Worm (Caenorhabditis elegans) whole organism, late embryonic: ENCODE measurements around the gene F35G2.5.

ENCODE experiments used
- fkh-10 ChIP-seq: fragments of 150-350 bp; optimal IDR thresholded peaks from 2 replicates; lab custom pipeline; 2014; ENCODE audit warnings: missing biosample characterization, missing genetic modification reagents, missing genetic modification characterization
- lin-11 ChIP-seq: fragments of 200-800 bp; sonication (Bioruptor generic); optimal IDR thresholded peaks from 2 replicates; lab custom pipeline; 2018; ENCODE audit warnings: mild to moderate bottlenecking, missing genetic modification characterization, missing compliant biosample characterization
- nfya-1 ChIP-seq: sonication (generic microtip); optimal IDR thresholded peaks from 2 replicates; lab custom pipeline; 2017; ENCODE audit warnings: missing genetic modification characterization, mild to moderate bottlenecking, missing compliant biosample characterization, antibody characterized with exemption, moderate library complexity
- nhr-11 ChIP-seq: fragments of 150-350 bp; optimal IDR thresholded peaks from 2 replicates; lab custom pipeline; 2014; ENCODE audit warnings: missing biosample characterization, missing genetic modification characterization
- nhr-232 ChIP-seq: sonication (generic microtip); optimal IDR thresholded peaks from 2 replicates; lab custom pipeline; 2016; ENCODE audit warnings: missing genetic modification characterization, missing compliant biosample characterization
- rnt-1 ChIP-seq: sonication (generic microtip); optimal IDR thresholded peaks from 2 replicates; lab custom pipeline; 2016; ENCODE audit warnings: missing genetic modification characterization, missing compliant biosample characterization
- sdc-2 ChIP-seq: sonication (generic microtip); optimal IDR thresholded peaks from 2 replicates; lab custom pipeline; 2016; ENCODE audit warnings: missing genotype, missing genetic modification characterization, missing compliant biosample characterization
- unc-55 ChIP-seq: sonication (generic microtip); optimal IDR thresholded peaks from 2 replicates; lab custom pipeline; 2017; ENCODE audit warnings: missing biosample characterization, missing genetic modification reagents, missing genetic modification characterization

- TF ChIP-seq lin-11 (tag; lab: Kevin White, UChicago) (no peak), sdc-2 (tag; lab: Kevin White, UChicago) (no peak), unc-55 (no peak), rnt-1 (no peak), nfya-1 (tag; lab: Kevin White, UChicago) (no peak), fkh-10 (GFP tag; lab: Kevin White, UChicago) (no peak), nhr-11 (tag; lab: Kevin White, UChicago) (no peak), nhr-232 (tag; lab: Kevin White, UChicago) (no peak)
Measured at ce11 chrIV:12199538-12200158, 19.8 kb upstream of the F35G2.5 start.
